Fruit fly (Drosophila melanogaster) whole organism: Measurements from ENCODE around the gene DPCoAC.

Experiments used
- EcR ChIP-seq, 2 experiments: fragments of >200 bp; optimal IDR thresholded peaks; 2 replicates each; lab custom pipeline; 2017; ENCODE audit warnings: missing biosample characterization in 2 of 2, missing genetic modification characterization in 2 of 2, missing genetic modification reagents in 2 of 2
- pan ChIP-seq: fragments of >200 bp; optimal IDR thresholded peaks from 2 replicates; lab custom pipeline; 2017
- usp ChIP-seq: fragments of >200 bp; optimal IDR thresholded peaks from 2 replicates; lab custom pipeline; 2017; ENCODE audit warnings: missing biosample characterization, missing genetic modification characterization, mixed read lengths

dm6 chr3R:20579816-20580215 is 22.3 kb upstream of the DPCoAC start, which contains the start of the genes EloB and Srp14:
- no peak for TF ChIP-seq usp (GFP tag; lab: Kevin White, UChicago)
- TF ChIP-seq pan (lab: Kevin White, UChicago) = no peak
- TF ChIP-seq EcR (GFP tag; optimal IDR thresholded peaks at IDR 0.05; lab: Kevin White, UChicago) = no peak
